Fruit fly (Drosophila melanogaster) whole organism, embryonic: ENCODE data around the gene Cpr64Ad.

Source experiments
- BtbVII ChIP-seq: fragments of 200-800 bp; sonication (Bioruptor generic); optimal IDR thresholded peaks from 3 replicates; lab custom pipeline; 2017; ENCODE audit warnings: missing biosample characterization, mild to moderate bottlenecking, missing genetic modification characterization
- CG10462 ChIP-seq: fragments of 200-800 bp; sonication (Bioruptor generic); optimal IDR thresholded peaks from 2 replicates; lab custom pipeline; 2016; ENCODE audit warnings: missing biosample characterization, missing genetic modification characterization
- CG11723 ChIP-seq: fragments of 200-800 bp; sonication (Bioruptor generic); optimal IDR thresholded peaks from 2 replicates; lab custom pipeline; 2017; ENCODE audit warnings: missing biosample characterization, mild to moderate bottlenecking, missing genetic modification characterization
- CG12071 ChIP-seq: fragments of 200-800 bp; sonication (Bioruptor generic); optimal IDR thresholded peaks from 3 replicates; lab custom pipeline; 2018; ENCODE audit warnings: missing biosample characterization, mild to moderate bottlenecking, missing genetic modification characterization
- CG12942 ChIP-seq: fragments of 200-800 bp; sonication (Bioruptor generic); optimal IDR thresholded peaks from 3 replicates; lab custom pipeline; 2016; ENCODE audit warnings: missing biosample characterization, missing genetic modification characterization
- CG13123 ChIP-seq: fragments of 200-800 bp; sonication (Bioruptor generic); optimal IDR thresholded peaks from 2 replicates; lab custom pipeline; 2016; ENCODE audit warnings: missing biosample characterization, missing genetic modification characterization
- CG13287 ChIP-seq: fragments of 200-800 bp; sonication (Bioruptor generic); IDR thresholded peaks from 2 replicates; pipeline ENCODE4 v1.3.6; 2022; ENCODE audit warnings: missing biosample characterization, missing genetic modification characterization; ENCODE audit not compliant: partially characterized antibody
- CG13424 ChIP-seq: fragments of 200-800 bp; sonication (Bioruptor generic); optimal IDR thresholded peaks from 2 replicates; lab custom pipeline; 2019; ENCODE audit warnings: missing biosample characterization, mild to moderate bottlenecking, missing genetic modification characterization, moderate library complexity
- CG1832 ChIP-seq: fragments of 200-800 bp; sonication (Bioruptor generic); optimal IDR thresholded peaks from 2 replicates; lab custom pipeline; 2017; ENCODE audit warnings: missing biosample characterization, mild to moderate bottlenecking, missing genetic modification characterization, inconsistent platforms
- CG18476 ChIP-seq: fragments of 200-800 bp; sonication (Bioruptor generic); optimal IDR thresholded peaks from 2 replicates; lab custom pipeline; 2016; ENCODE audit warnings: missing biosample characterization, mild to moderate bottlenecking, missing genetic modification characterization
- CG18599 ChIP-seq: fragments of 200-800 bp; sonication (Bioruptor generic); optimal IDR thresholded peaks from 3 replicates; lab custom pipeline; 2017; ENCODE audit warnings: missing biosample characterization, missing genetic modification characterization, mild to moderate bottlenecking, moderate library complexity, missing genetic modification reagents
- CG2129 ChIP-seq: fragments of 200-800 bp; sonication (Bioruptor generic); IDR thresholded peaks from 2 replicates; pipeline ENCODE4 v1.3.6; 2022; ENCODE audit warnings: missing biosample characterization, missing genetic modification characterization; ENCODE audit not compliant: partially characterized antibody
- CG30020 ChIP-seq: fragments of 200-800 bp; optimal IDR thresholded peaks from 2 replicates; lab custom pipeline; 2019; ENCODE audit warnings: missing biosample characterization, mild to moderate bottlenecking, missing genetic modification characterization, moderate library complexity
- CG3281 ChIP-seq: fragments of 200-800 bp; sonication (Bioruptor generic); optimal IDR thresholded peaks from 3 replicates; lab custom pipeline; 2017; ENCODE audit warnings: missing biosample characterization, mild to moderate bottlenecking, missing genetic modification characterization
- CG33557 ChIP-seq: fragments of 200-800 bp; sonication (Bioruptor generic); optimal IDR thresholded peaks from 2 replicates; lab custom pipeline; 2019; ENCODE audit warnings: missing biosample characterization, mild to moderate bottlenecking, missing genetic modification characterization, moderate library complexity
- CG7372 ChIP-seq: fragments of 200-800 bp; sonication (Bioruptor generic); IDR thresholded peaks from 2 replicates; pipeline ENCODE4 v1.3.6; 2022; ENCODE audit warnings: missing biosample characterization, missing genetic modification characterization
- CG9437 ChIP-seq: fragments of 200-800 bp; sonication (Bioruptor generic); optimal IDR thresholded peaks from 2 replicates; lab custom pipeline; 2018; ENCODE audit warnings: missing biosample characterization, mild to moderate bottlenecking, missing genetic modification characterization
- CG9727 ChIP-seq: fragments of 200-800 bp; sonication (Bioruptor generic); optimal IDR thresholded peaks from 3 replicates; lab custom pipeline; 2017; ENCODE audit warnings: missing biosample characterization, mild to moderate bottlenecking, missing genetic modification characterization
- CG9797 ChIP-seq: fragments of 200-800 bp; sonication (Bioruptor generic); optimal IDR thresholded peaks from 3 replicates; lab custom pipeline; 2018; ENCODE audit warnings: missing biosample characterization, mild to moderate bottlenecking, missing genetic modification characterization
- CG9817 ChIP-seq: fragments of 200-800 bp; sonication (Bioruptor generic); optimal IDR thresholded peaks from 2 replicates; lab custom pipeline; 2018; ENCODE audit warnings: missing biosample characterization, mild to moderate bottlenecking, missing genetic modification characterization, moderate library complexity
- Dbx ChIP-seq: fragments of 200-800 bp; sonication (Bioruptor generic); IDR thresholded peaks from 3 replicates; pipeline ENCODE4 v1.3.6; 2022; ENCODE audit warnings: missing biosample characterization, missing genetic modification characterization
- H15 ChIP-seq: fragments of 200-800 bp; sonication (Bioruptor generic); IDR thresholded peaks from 3 replicates; pipeline ENCODE4 v1.3.6; 2022; ENCODE audit warnings: missing biosample characterization, missing genetic modification characterization
- H2.0 ChIP-seq: fragments of 200-800 bp; sonication (Bioruptor generic); IDR thresholded peaks from 2 replicates; pipeline ENCODE4 v1.3.6; 2022; ENCODE audit warnings: missing biosample characterization, missing genetic modification characterization
- HLH54F ChIP-seq: fragments of 200-800 bp; sonication (Bioruptor generic); optimal IDR thresholded peaks from 3 replicates; lab custom pipeline; 2016; ENCODE audit warnings: missing biosample characterization, missing genetic modification characterization
- Nf-YB ChIP-seq: fragments of 200-800 bp; sonication (Bioruptor generic); optimal IDR thresholded peaks from 3 replicates; lab custom pipeline; 2019; ENCODE audit warnings: missing biosample characterization, mild to moderate bottlenecking, missing genetic modification characterization, moderate library complexity
- Sox102F ChIP-seq: fragments of 200-800 bp; sonication (Bioruptor generic); optimal IDR thresholded peaks from 2 replicates; lab custom pipeline; 2018; ENCODE audit warnings: missing biosample characterization, mild to moderate bottlenecking, missing genetic modification characterization, moderate library complexity
- TFAM ChIP-seq: fragments of 200-800 bp; sonication (Bioruptor generic); optimal IDR thresholded peaks from 2 replicates; lab custom pipeline; 2017; ENCODE audit warnings: missing biosample characterization, missing genetic modification characterization, inconsistent platforms
- ap ChIP-seq: fragments of 200-800 bp; sonication (Bioruptor generic); IDR thresholded peaks from 2 replicates; pipeline ENCODE4 v1.3.6; 2022; ENCODE audit warnings: missing biosample characterization, missing genetic modification characterization
- ara ChIP-seq: fragments of 200-800 bp; sonication (Bioruptor generic); IDR thresholded peaks from 2 replicates; pipeline ENCODE4 v1.3.6; 2022; ENCODE audit warnings: missing biosample characterization, missing genetic modification characterization
- bowl ChIP-seq: fragments of 200-800 bp; sonication (Bioruptor generic); IDR thresholded peaks from 2 replicates; pipeline ENCODE4 v1.3.6; 2022; ENCODE audit warnings: missing biosample characterization, missing genetic modification characterization
- cg ChIP-seq: fragments of 200-800 bp; sonication (Bioruptor generic); optimal IDR thresholded peaks from 3 replicates; lab custom pipeline; 2019; ENCODE audit warnings: missing biosample characterization, mild to moderate bottlenecking, missing genetic modification characterization, moderate library complexity
- crol ChIP-seq: fragments of 200-800 bp; sonication (Bioruptor generic); IDR thresholded peaks from 2 replicates; pipeline ENCODE4 v1.3.6; 2022; ENCODE audit warnings: missing biosample characterization, missing genetic modification characterization
- dmrt11E ChIP-seq: fragments of 200-800 bp; sonication (Bioruptor generic); optimal IDR thresholded peaks from 3 replicates; lab custom pipeline; 2018; ENCODE audit warnings: missing biosample characterization, mild to moderate bottlenecking, missing genetic modification characterization, moderate library complexity
- gcm ChIP-seq: fragments of 200-800 bp; sonication (Bioruptor generic); optimal IDR thresholded peaks from 2 replicates; lab custom pipeline; 2019; ENCODE audit warnings: missing biosample characterization, mild to moderate bottlenecking, missing genetic modification characterization, moderate library complexity
- gem ChIP-seq: fragments of 200-800 bp; sonication (Bioruptor generic); optimal IDR thresholded peaks from 2 replicates; lab custom pipeline; 2019; ENCODE audit warnings: missing biosample characterization, mild to moderate bottlenecking, missing genetic modification characterization, moderate library complexity
- kah ChIP-seq: fragments of 200-800 bp; sonication (Bioruptor generic); optimal IDR thresholded peaks from 2 replicates; lab custom pipeline; 2018; ENCODE audit warnings: missing biosample characterization, mild to moderate bottlenecking, missing genetic modification characterization
- klu ChIP-seq: fragments of 200-800 bp; sonication (Bioruptor generic); IDR thresholded peaks from 2 replicates; pipeline ENCODE4 v1.3.6; 2022; ENCODE audit warnings: missing biosample characterization, missing genetic modification characterization
- lola ChIP-seq, 3 experiments: fragments of >200 bp in 2 of 3; fragments of 200-800 bp in 1 of 3; sonication (Bioruptor generic) in 1 of 3; optimal IDR thresholded peaks; 2 replicates each; lab custom pipeline; 2017 to 2019; ENCODE audit warnings: missing biosample characterization in 3 of 3, missing genetic modification characterization in 3 of 3, mild to moderate bottlenecking in 1 of 3, moderate library complexity in 1 of 3
- pnt ChIP-seq: fragments of 200-800 bp; sonication (Bioruptor generic); optimal IDR thresholded peaks from 3 replicates; lab custom pipeline; 2016; ENCODE audit warnings: missing biosample characterization, missing genetic modification characterization
- pzg ChIP-seq: fragments of 200-800 bp; sonication (Bioruptor generic); optimal IDR thresholded peaks from 3 replicates; lab custom pipeline; 2018; ENCODE audit warnings: missing biosample characterization, mild to moderate bottlenecking, missing genetic modification characterization, moderate library complexity
- salm ChIP-seq: fragments of 200-800 bp; sonication (Bioruptor generic); optimal IDR thresholded peaks from 2 replicates; lab custom pipeline; 2018; ENCODE audit warnings: missing biosample characterization, mild to moderate bottlenecking, missing genetic modification characterization
- sens-2 ChIP-seq: fragments of 200-800 bp; sonication (Bioruptor generic); IDR thresholded peaks from 2 replicates; pipeline ENCODE4 v1.3.6; 2022; ENCODE audit warnings: missing biosample characterization, missing genetic modification characterization
- so ChIP-seq: fragments of 200-800 bp; sonication (Bioruptor generic); IDR thresholded peaks from 3 replicates; pipeline ENCODE4 v1.3.6; 2022; ENCODE audit warnings: missing biosample characterization, missing genetic modification characterization
- sob ChIP-seq: fragments of 200-800 bp; sonication (Bioruptor generic); IDR thresholded peaks from 2 replicates; pipeline ENCODE4 v1.3.6; 2022; ENCODE audit warnings: missing biosample characterization, missing genetic modification characterization
- stwl ChIP-seq: fragments of 200-800 bp; sonication (Bioruptor generic); optimal IDR thresholded peaks from 3 replicates; lab custom pipeline; 2018; ENCODE audit warnings: missing biosample characterization, mild to moderate bottlenecking, missing genetic modification characterization, moderate library complexity
- usp ChIP-seq: fragments of >200 bp; optimal IDR thresholded peaks from 2 replicates; lab custom pipeline; 2017; ENCODE audit warnings: missing biosample characterization, missing genetic modification characterization
- vfl ChIP-seq: fragments of 200-800 bp; sonication (Bioruptor generic); optimal IDR thresholded peaks from 2 replicates; lab custom pipeline; 2016; ENCODE audit warnings: missing biosample characterization, missing genetic modification characterization
- zfh1 ChIP-seq: fragments of 200-800 bp; sonication (Bioruptor generic); IDR thresholded peaks from 3 replicates; pipeline ENCODE4 v1.3.6; 2022; ENCODE audit warnings: missing biosample characterization, missing genetic modification characterization

Cpr64Ad gene

dm6 chr3L:4239442-4240322 is 24.5 kb downstream of the Cpr64Ad start, which contains the start of gene Sqor:
TSS of gene Sqor (plus strand) at chr3L:4240173.
- no peak for TF ChIP-seq CG13287 (GFP tag; lab: Robert Waterston, UW)
- peak; percentile 19 for TF ChIP-seq stwl (tag; lab: Kevin White, UChicago)
- peak; percentile 76 for TF ChIP-seq CG12071 (GFP tag; lab: Kevin White, UChicago)
- TF ChIP-seq CG1832 (GFP tag; lab: Kevin White, UChicago), result no peak
- TF ChIP-seq HLH54F, result peak; percentile 87
- TF ChIP-seq CG18599 (GFP tag; lab: Kevin White, UChicago), result peak; percentile 88
- TF ChIP-seq pnt (GFP tag; lab: Kevin White, UChicago), result peak; percentile 82
- TF ChIP-seq crol (GFP tag; lab: Robert Waterston, UW), result no peak
- peak; percentile 66; the same call in 2 of the 3 replicates for TF ChIP-seq zfh1 (GFP tag; lab: Robert Waterston, UW)
- peak in 1 of 3 experiments; percentile 64 for TF ChIP-seq lola (GFP tag; optimal IDR thresholded peaks at IDR 0.05; lab: Kevin White, UChicago)
- peak; percentile 54 for TF ChIP-seq ap (GFP tag; lab: Robert Waterston, UW)
- TF ChIP-seq CG3281 (GFP tag; lab: Kevin White, UChicago), result peak; percentile 93
- TF ChIP-seq sens-2 (GFP tag; lab: Robert Waterston, UW), result peak; percentile 37; the same call in 1 of the 2 replicates
- TF ChIP-seq CG33557 (GFP tag; lab: Kevin White, UChicago), result peak; percentile 2
- TF ChIP-seq CG13123, result peak; percentile 29
- TF ChIP-seq CG2129 (GFP tag; lab: Robert Waterston, UW), result no peak
- TF ChIP-seq CG9797 (GFP tag; lab: Kevin White, UChicago), result no peak
- no peak for TF ChIP-seq TFAM (GFP tag; lab: Kevin White, UChicago)
- peak; percentile 77 for TF ChIP-seq salm (tag; lab: Kevin White, UChicago)
- TF ChIP-seq ara (GFP tag; lab: Robert Waterston, UW), result peak; percentile 67
- peak; percentile 82 for TF ChIP-seq CG11723 (GFP tag; lab: Kevin White, UChicago)
- TF ChIP-seq gcm (GFP tag; lab: Kevin White, UChicago), result peak; percentile 68
- peak; percentile 83 for TF ChIP-seq vfl (GFP tag; lab: Kevin White, UChicago)
- peak; percentile 87 for TF ChIP-seq CG9727 (GFP tag; lab: Kevin White, UChicago)
- peak; percentile 49 for TF ChIP-seq CG12942 (GFP tag; lab: Kevin White, UChicago)
- peak; percentile 49 for TF ChIP-seq CG30020 (tag; lab: Kevin White, UChicago)
- peak; percentile 73 for TF ChIP-seq Dbx
- no peak for TF ChIP-seq dmrt11E
- TF ChIP-seq H15 (GFP tag; lab: Robert Waterston, UW), result peak; percentile 58; the same call in 2 of the 3 replicates
- TF ChIP-seq CG13424 (tag; lab: Kevin White, UChicago), result peak; percentile 92
- TF ChIP-seq kah (GFP tag; lab: Kevin White, UChicago), result peak; percentile 44
- peak; percentile 66 for TF ChIP-seq CG18476 (GFP tag; lab: Kevin White, UChicago)
- peak; percentile 68 for TF ChIP-seq Nf-YB (GFP tag; lab: Kevin White, UChicago)
- peak; percentile 60 for TF ChIP-seq CG7372
- peak; percentile 89 for TF ChIP-seq Sox102F (GFP tag; lab: Kevin White, UChicago)
- TF ChIP-seq cg, result peak; percentile 20
- TF ChIP-seq so, result peak; percentile 85
- peak; percentile 90 for TF ChIP-seq BtbVII (GFP tag; lab: Kevin White, UChicago)
- peak; percentile 78 for TF ChIP-seq sob (GFP tag; lab: Robert Waterston, UW)
- no peak for TF ChIP-seq usp
- TF ChIP-seq CG10462, result peak; percentile 78
- TF ChIP-seq bowl (GFP tag; lab: Robert Waterston, UW), result peak; percentile 61
- peak; percentile 66; the same call in 1 of the 2 replicates for TF ChIP-seq H2.0 (GFP tag; lab: Robert Waterston, UW)
- TF ChIP-seq gem (tag; lab: Kevin White, UChicago), result peak; percentile 92
- TF ChIP-seq CG9817, result peak; percentile 81
- peak; percentile 85 for TF ChIP-seq CG9437 (GFP tag; lab: Kevin White, UChicago)
- TF ChIP-seq klu, result peak; percentile 51
- peak; percentile 25 for TF ChIP-seq pzg (GFP tag; lab: Kevin White, UChicago)
